Fruit fly (Drosophila melanogaster): ENCODE measurements around the gene NimC1.

dm6 chr2L:13931318-13931717 is 45.3 kb downstream of the NimC1 start, which contains the start of gene CG42711:
- TF ChIP-seq psq (optimal IDR thresholded peaks at IDR 0.05) (no peak), Dll (optimal IDR thresholded peaks at IDR 0.05) (no peak)

Data from whole organism.